Fruit fly (Drosophila melanogaster) whole organism: ENCODE results near the gene CG7800.

Experiments used
- CG8478 ChIP-seq: fragments of >200 bp; optimal IDR thresholded peaks from 2 replicates; lab custom pipeline; 2018; ENCODE audit warnings: inconsistent platforms
- Dll ChIP-seq: fragments of >200 bp; optimal IDR thresholded peaks from 2 replicates; lab custom pipeline; 2017
- EcR ChIP-seq, 2 experiments: fragments of >200 bp; optimal IDR thresholded peaks; 2 replicates each; lab custom pipeline; 2017; ENCODE audit warnings: missing biosample characterization in 2 of 2, missing genetic modification characterization in 2 of 2, missing genetic modification reagents in 2 of 2
- pan ChIP-seq: fragments of >200 bp; optimal IDR thresholded peaks from 2 replicates; lab custom pipeline; 2017
- psq ChIP-seq: fragments of >200 bp; optimal IDR thresholded peaks from 2 replicates; lab custom pipeline; 2017
- usp ChIP-seq: fragments of >200 bp; optimal IDR thresholded peaks from 2 replicates; lab custom pipeline; 2017; ENCODE audit warnings: missing biosample characterization, missing genetic modification characterization, mixed read lengths

- TF ChIP-seq pan (lab: Kevin White, UChicago) (no peak), psq (no peak), CG8478 (lab: Kevin White, UChicago) (no peak), usp (GFP tag; lab: Kevin White, UChicago) (no peak), EcR (GFP tag; optimal IDR thresholded peaks at IDR 0.05; lab: Kevin White, UChicago) (no peak), Dll (lab: Kevin White, UChicago) (no peak)
Measured at dm6 chr3R:8208378-8209021, 9.3 kb upstream of the CG7800 start.
